Fruit fly (Drosophila melanogaster) whole organism, prepupa: ENCODE measurements around the gene CG46434.

Source experiments
- CG11294 ChIP-seq: fragments of 200-800 bp; sonication (Bioruptor generic); IDR thresholded peaks from 2 replicates; pipeline ENCODE4 v1.3.6; 2022; ENCODE audit warnings: missing biosample characterization, missing genetic modification characterization
- CG1621 ChIP-seq: fragments of 200-800 bp; sonication (Bioruptor generic); optimal IDR thresholded peaks from 3 replicates; lab custom pipeline; 2018; ENCODE audit warnings: missing biosample characterization, mild to moderate bottlenecking, missing genetic modification characterization
- CG3032 ChIP-seq: fragments of 200-800 bp; optimal IDR thresholded peaks from 2 replicates; lab custom pipeline; 2019; ENCODE audit warnings: missing biosample characterization, mild to moderate bottlenecking, missing genetic modification characterization, moderate library complexity
- CG31627 ChIP-seq: fragments of 200-800 bp; sonication (Bioruptor generic); optimal IDR thresholded peaks from 3 replicates; lab custom pipeline; 2016; ENCODE audit warnings: missing biosample characterization, missing genetic modification characterization
- CG34406 ChIP-seq: fragments of 200-800 bp; sonication (Bioruptor generic); optimal IDR thresholded peaks from 3 replicates; lab custom pipeline; 2016; ENCODE audit warnings: missing biosample characterization, missing genetic modification characterization
- CG6792 ChIP-seq: fragments of 200-800 bp; sonication (Bioruptor generic); optimal IDR thresholded peaks from 3 replicates; lab custom pipeline; 2016; ENCODE audit warnings: missing biosample characterization, missing genetic modification characterization
- CG6808 ChIP-seq: fragments of 200-800 bp; sonication (Bioruptor generic); optimal IDR thresholded peaks from 3 replicates; lab custom pipeline; 2017; ENCODE audit warnings: missing biosample characterization, missing genetic modification characterization, mild to moderate bottlenecking, moderate library complexity, missing genetic modification reagents
- CG7368 ChIP-seq: fragments of 200-800 bp; sonication (Bioruptor generic); optimal IDR thresholded peaks from 3 replicates; lab custom pipeline; 2016; ENCODE audit warnings: missing biosample characterization, missing genetic modification characterization
- CG9139 ChIP-seq: fragments of 200-800 bp; sonication (Bioruptor generic); optimal IDR thresholded peaks from 3 replicates; lab custom pipeline; 2017; ENCODE audit warnings: missing biosample characterization, mild to moderate bottlenecking, missing genetic modification characterization
- Eip78C ChIP-seq: fragments of 200-800 bp; sonication (Bioruptor generic); peaks from one replicate; lab custom pipeline; 2016; ENCODE audit warnings: missing biosample characterization, missing genetic modification characterization
- Eip93F ChIP-seq: fragments of 200-800 bp; sonication (Bioruptor generic); optimal IDR thresholded peaks from 2 replicates; lab custom pipeline; 2016; ENCODE audit warnings: missing biosample characterization, mild to moderate bottlenecking, missing genetic modification characterization
- Ets21C ChIP-seq: fragments of 200-800 bp; sonication (Bioruptor generic); optimal IDR thresholded peaks from 3 replicates; lab custom pipeline; 2016; ENCODE audit warnings: missing biosample characterization, missing genetic modification characterization
- Ets96B ChIP-seq: fragments of 200-800 bp; optimal IDR thresholded peaks from 2 replicates; lab custom pipeline; 2019; ENCODE audit warnings: missing biosample characterization, mild to moderate bottlenecking, missing genetic modification characterization, moderate library complexity
- Hr39 ChIP-seq: fragments of 200-800 bp; sonication (Bioruptor generic); optimal IDR thresholded peaks from 2 replicates; lab custom pipeline; 2016; ENCODE audit warnings: missing biosample characterization, missing genetic modification characterization
- Hr4 ChIP-seq: fragments of 200-800 bp; sonication (Bioruptor generic); optimal IDR thresholded peaks from 3 replicates; lab custom pipeline; 2016; ENCODE audit warnings: missing biosample characterization, missing genetic modification characterization
- Lpt ChIP-seq: fragments of 200-800 bp; sonication (Bioruptor generic); optimal IDR thresholded peaks from 3 replicates; lab custom pipeline; 2016; ENCODE audit warnings: missing biosample characterization, missing genetic modification characterization
- Met ChIP-seq: fragments of 200-800 bp; sonication (Bioruptor generic); optimal IDR thresholded peaks from 3 replicates; lab custom pipeline; 2016; ENCODE audit warnings: missing biosample characterization, missing genetic modification characterization
- Smox ChIP-seq: fragments of 200-800 bp; sonication (Bioruptor generic); optimal IDR thresholded peaks from 3 replicates; lab custom pipeline; 2016; ENCODE audit warnings: missing biosample characterization, missing genetic modification characterization
- Sox102F ChIP-seq: fragments of 200-800 bp; sonication (Bioruptor generic); optimal IDR thresholded peaks from 2 replicates; lab custom pipeline; 2016; ENCODE audit warnings: missing biosample characterization, mild to moderate bottlenecking, missing genetic modification characterization
- Sox14 ChIP-seq: fragments of 200-800 bp; sonication (Bioruptor generic); optimal IDR thresholded peaks from 3 replicates; lab custom pipeline; 2016; ENCODE audit warnings: missing biosample characterization, missing genetic modification characterization
- Sox15 ChIP-seq: fragments of 200-800 bp; sonication (Bioruptor generic); optimal IDR thresholded peaks from 3 replicates; lab custom pipeline; 2016; ENCODE audit warnings: missing biosample characterization, missing genetic modification characterization
- achi ChIP-seq: fragments of 200-800 bp; sonication (Bioruptor generic); optimal IDR thresholded peaks from 3 replicates; lab custom pipeline; 2016; ENCODE audit warnings: missing biosample characterization, missing genetic modification characterization
- cyc ChIP-seq: fragments of 200-800 bp; sonication (Bioruptor generic); optimal IDR thresholded peaks from 3 replicates; lab custom pipeline; 2016; ENCODE audit warnings: missing biosample characterization, missing genetic modification characterization
- dac ChIP-seq: fragments of 200-800 bp; sonication (Bioruptor generic); optimal IDR thresholded peaks from 2 replicates; lab custom pipeline; 2017; ENCODE audit warnings: missing biosample characterization, mild to moderate bottlenecking, missing genetic modification characterization
- dsx ChIP-seq: fragments of 200-800 bp; optimal IDR thresholded peaks from 3 replicates; lab custom pipeline; 2019; ENCODE audit warnings: missing biosample characterization, mild to moderate bottlenecking, missing genetic modification characterization, moderate library complexity; ENCODE audit not compliant: poor library complexity, severe bottlenecking
- esn ChIP-seq: fragments of 200-800 bp; sonication (Bioruptor generic); optimal IDR thresholded peaks from 2 replicates; lab custom pipeline; 2016; ENCODE audit warnings: missing biosample characterization, mild to moderate bottlenecking, missing genetic modification characterization, moderate library complexity
- fd59A ChIP-seq: fragments of 200-800 bp; sonication (Bioruptor generic); optimal IDR thresholded peaks from 2 replicates; lab custom pipeline; 2017; ENCODE audit warnings: missing biosample characterization, mild to moderate bottlenecking, missing genetic modification characterization, missing genetic modification reagents
- lz ChIP-seq: fragments of 200-800 bp; sonication (Bioruptor generic); optimal IDR thresholded peaks from 3 replicates; lab custom pipeline; 2016; ENCODE audit warnings: missing biosample characterization, missing genetic modification characterization
- pdm3 ChIP-seq: fragments of 200-800 bp; sonication (Bioruptor generic); optimal IDR thresholded peaks from 3 replicates; lab custom pipeline; 2016; ENCODE audit warnings: missing biosample characterization, missing genetic modification characterization
- ss ChIP-seq, 2 experiments: fragments of 200-800 bp; sonication (Bioruptor generic); optimal IDR thresholded peaks; 2 replicates in 1 of 2; 3 replicates in 1 of 2; lab custom pipeline; 2017 to 2018; ENCODE audit warnings: mild to moderate bottlenecking in 2 of 2, missing biosample characterization in 2 of 2, missing genetic modification characterization in 2 of 2, moderate library complexity in 1 of 2
- topi ChIP-seq: fragments of 200-800 bp; sonication (Bioruptor generic); optimal IDR thresholded peaks from 3 replicates; lab custom pipeline; 2016; ENCODE audit warnings: missing biosample characterization, missing genetic modification characterization
- vri ChIP-seq: fragments of 200-800 bp; sonication (Bioruptor generic); optimal IDR thresholded peaks from 3 replicates; lab custom pipeline; 2016; ENCODE audit warnings: missing biosample characterization, mild to moderate bottlenecking, missing genetic modification characterization

Gene CG46434

DNA sequence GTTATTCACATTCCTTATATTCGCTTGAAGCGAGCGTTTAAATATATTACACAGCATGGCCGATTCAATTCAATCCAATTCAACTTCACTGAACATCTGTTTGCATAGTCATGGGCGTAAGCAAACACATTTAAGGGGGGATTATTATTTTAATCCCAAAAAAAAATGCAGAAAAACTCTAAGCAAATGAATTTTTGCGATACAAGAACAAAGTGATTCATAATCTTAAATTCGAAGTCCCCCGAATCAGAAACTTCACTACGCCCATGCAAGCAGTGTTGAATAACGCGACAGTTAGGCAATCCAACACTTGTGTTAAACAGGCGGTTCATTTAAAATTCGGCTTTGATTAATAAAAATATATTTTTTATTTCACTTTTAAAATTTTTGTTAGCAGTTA is 46.4 kb upstream of the CG46434 start, which contains the start of gene CG14100 (continued):
- TF ChIP-seq Lpt (GFP tag; lab: Kevin White, UChicago) (peak; percentile 100), Sox15 (GFP tag; lab: Kevin White, UChicago) (peak; percentile 100), Sox14 (GFP tag; lab: Kevin White, UChicago) (peak; percentile 100), ss (GFP tag; optimal IDR thresholded peaks at IDR 0.05; lab: Kevin White, UChicago) (peak; percentile 100), CG6808 (GFP tag; lab: Kevin White, UChicago) (peak; percentile 99), fd59A (GFP tag; lab: Kevin White, UChicago) (peak; percentile 100), CG6792 (GFP tag; lab: Kevin White, UChicago) (peak; percentile 100), esn (GFP tag; lab: Kevin White, UChicago) (peak; percentile 100), Hr4 (peak; percentile 100), CG11294 (GFP tag; lab: Robert Waterston, UW) (peak; percentile 100), Eip93F (GFP tag; lab: Kevin White, UChicago) (peak; percentile 100)

DNA sequence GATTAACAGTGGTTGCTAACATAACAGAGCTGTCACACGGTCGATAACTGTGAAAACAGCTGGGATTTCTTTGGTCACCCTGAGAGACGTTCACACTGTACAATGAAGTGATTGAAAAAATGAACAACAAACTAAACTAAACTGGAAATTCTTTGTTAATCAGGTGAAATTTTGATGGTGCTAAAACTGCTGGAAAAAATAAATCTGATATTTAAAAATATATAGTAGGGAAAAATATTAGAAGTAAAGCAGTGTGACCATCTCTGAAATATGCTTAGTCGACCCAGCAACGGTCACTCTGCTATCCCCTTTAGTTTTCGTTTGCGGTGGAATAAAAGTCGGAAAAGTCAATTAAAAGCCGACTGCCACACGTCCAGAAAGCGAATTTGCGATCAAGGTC is 42.0 kb upstream of the CG46434 start, which contains the start of the genes CG9231 and CG9330:
CG9231 (minus strand) TSS at position 25 of the 400 bp plus-strand sequence.
CG9330 (plus strand) TSS at position 275 of the 400 bp plus-strand sequence.
- peak; percentile 25 for TF ChIP-seq CG3032 (tag; lab: Kevin White, UChicago)
- peak; percentile 22 for TF ChIP-seq lz (GFP tag; lab: Kevin White, UChicago)
- peak; percentile 23 for TF ChIP-seq Met
- no peak for TF ChIP-seq dsx (GFP tag; lab: Kevin White, UChicago)
- no peak for TF ChIP-seq CG9139 (GFP tag; lab: Kevin White, UChicago)
- TF ChIP-seq Hr4: peak; percentile 10
- TF ChIP-seq Smox (GFP tag; lab: Kevin White, UChicago): peak; percentile 23
- peak; percentile 47 for TF ChIP-seq Sox14 (GFP tag; lab: Kevin White, UChicago)
- TF ChIP-seq vri (GFP tag; lab: Kevin White, UChicago): peak; percentile 5
- no peak for TF ChIP-seq Sox102F (GFP tag; lab: Kevin White, UChicago)
- TF ChIP-seq esn (GFP tag; lab: Kevin White, UChicago): peak; percentile 49
- TF ChIP-seq pdm3 (GFP tag; lab: Kevin White, UChicago): no peak
- peak; percentile 18 for TF ChIP-seq CG31627 (GFP tag; lab: Kevin White, UChicago)
- peak; percentile 83 for TF ChIP-seq achi (GFP tag; lab: Kevin White, UChicago)
- TF ChIP-seq Ets21C: no peak
- peak; percentile 87 for TF ChIP-seq Eip78C
- peak; percentile 11 for TF ChIP-seq topi (GFP tag; lab: Kevin White, UChicago)
- TF ChIP-seq Hr39: peak; percentile 17
- TF ChIP-seq Eip93F (GFP tag; lab: Kevin White, UChicago): no peak
- peak; percentile 17 for TF ChIP-seq cyc (GFP tag; lab: Kevin White, UChicago)

DNA sequence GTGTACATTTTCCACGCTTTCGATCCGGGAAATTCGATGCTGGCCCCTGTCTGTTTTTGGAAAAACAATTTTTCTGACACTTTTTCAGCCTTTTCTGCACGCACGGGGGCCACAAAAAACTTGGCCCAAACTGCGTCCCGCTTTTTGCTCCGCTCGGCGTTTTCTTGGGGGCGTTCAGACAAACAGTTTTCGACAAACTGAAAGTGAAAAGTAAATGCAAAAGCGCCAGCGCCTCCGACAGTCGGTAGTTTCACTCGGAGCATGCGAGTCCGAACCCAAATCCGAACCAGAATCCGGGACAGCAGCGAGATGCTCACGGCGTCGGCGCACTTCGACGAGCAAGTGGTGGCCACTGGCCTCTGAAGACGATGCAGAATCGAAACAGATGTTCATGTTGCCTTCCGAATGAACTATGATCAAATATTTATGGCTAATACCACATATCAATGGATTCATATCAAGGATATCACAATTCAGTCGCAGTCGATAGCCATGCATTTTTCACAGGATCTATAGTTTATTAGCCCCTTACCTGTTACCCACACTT is 40.4 kb upstream of the CG46434 start, which contains the start of gene Shal:
Shal (minus strand) TSS at position 200 of the 547 bp plus-strand sequence.
- TF ChIP-seq CG7368 (no peak), Ets96B (no peak), dac (GFP tag; lab: Kevin White, UChicago) (no peak), CG34406 (GFP tag; lab: Kevin White, UChicago) (no peak), Sox14 (GFP tag; lab: Kevin White, UChicago) (no peak), dsx (GFP tag; lab: Kevin White, UChicago) (no peak), CG1621 (no peak)

DNA sequence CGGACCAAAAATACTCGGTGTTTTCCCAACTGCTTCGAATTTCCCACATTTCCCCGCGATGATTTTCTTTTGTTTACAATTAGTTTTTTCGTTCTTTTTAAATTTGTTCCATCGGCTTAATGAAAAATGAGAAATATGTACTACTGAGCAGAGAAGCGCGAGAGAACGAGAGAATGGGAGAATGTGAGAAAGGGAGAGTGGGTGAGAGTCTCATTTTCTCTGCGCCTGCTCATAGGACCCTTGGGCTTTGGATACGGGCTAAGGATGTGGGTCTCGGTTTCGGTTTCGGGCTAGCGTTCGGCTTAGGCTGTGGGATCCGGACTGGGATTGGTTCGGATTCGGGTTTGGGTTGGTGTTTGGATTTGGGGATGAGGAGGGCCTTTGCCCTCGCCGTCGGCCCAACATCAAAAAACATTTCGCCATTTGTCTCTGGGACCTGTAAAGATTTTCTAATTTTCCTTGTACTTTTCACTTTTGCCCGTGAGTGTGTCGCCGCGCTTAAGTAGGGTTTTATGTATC is 36.8 kb upstream of the CG46434 start:
- no peak for TF ChIP-seq fd59A (GFP tag; lab: Kevin White, UChicago)
- TF ChIP-seq Eip78C: peak; percentile 6
